Worm (Caenorhabditis elegans) whole organism, L1 larva: ENCODE results near the gene D1025.1.

Source experiments
- C04F5.9 ChIP-seq: sonication (generic microtip); optimal IDR thresholded peaks from 2 replicates; lab custom pipeline; 2016; ENCODE audit warnings: missing genetic modification characterization, missing compliant biosample characterization
- F16B12.6 ChIP-seq: fragments of 150-350 bp; optimal IDR thresholded peaks from 2 replicates; lab custom pipeline; 2014; ENCODE audit warnings: missing biosample characterization, missing genetic modification characterization
- Y116A8C.19 ChIP-seq: sonication (generic microtip); optimal IDR thresholded peaks from 2 replicates; lab custom pipeline; 2016; ENCODE audit warnings: missing compliant biosample characterization, missing genetic modification characterization, borderline replicate concordance
- aha-1 ChIP-seq: fragments of 150-350 bp; optimal IDR thresholded peaks from 2 replicates; lab custom pipeline; 2014; ENCODE audit warnings: missing biosample characterization, missing genetic modification characterization
- alr-1 ChIP-seq: fragments of 200-800 bp; sonication (Bioruptor generic); optimal IDR thresholded peaks from 2 replicates; lab custom pipeline; 2018; ENCODE audit warnings: borderline replicate concordance, mild to moderate bottlenecking, missing genetic modification characterization, missing compliant biosample characterization
- aly-2 ChIP-seq: fragments of 150-350 bp; optimal IDR thresholded peaks from 2 replicates; lab custom pipeline; 2014; ENCODE audit warnings: missing biosample characterization, missing genetic modification characterization
- ama-1 ChIP-seq: fragments of 150-350 bp; optimal IDR thresholded peaks from 2 replicates; lab custom pipeline; 2014
- blmp-1 ChIP-seq: fragments of 150-350 bp; optimal IDR thresholded peaks from 2 replicates; lab custom pipeline; 2014; ENCODE audit warnings: missing biosample characterization, missing genetic modification characterization
- ceh-82 ChIP-seq, 3 experiments: fragments of 150-350 bp in 1 of 3; sonication (generic microtip) in 2 of 3; optimal IDR thresholded peaks; 2 replicates each; lab custom pipeline; 2014 to 2017; ENCODE audit warnings: missing biosample characterization in 3 of 3, missing genetic modification characterization in 3 of 3
- ceh-88 ChIP-seq: fragments of 200-800 bp; sonication (Bioruptor generic); IDR thresholded peaks from 2 replicates; pipeline ENCODE4 v1.3.6; 2022; ENCODE audit warnings: missing genetic modification characterization, missing compliant biosample characterization
- ceh-90 ChIP-seq: sonication (generic microtip); optimal IDR thresholded peaks from 2 replicates; lab custom pipeline; 2016; ENCODE audit warnings: missing genetic modification characterization, missing compliant biosample characterization
- ces-1 ChIP-seq: fragments of 150-350 bp; optimal IDR thresholded peaks from 2 replicates; lab custom pipeline; 2014; ENCODE audit warnings: missing biosample characterization, missing genetic modification reagents, missing genetic modification characterization
- dpl-1 ChIP-seq, 3 experiments: fragments of 150-350 bp in 2 of 3; sonication (generic microtip) in 1 of 3; optimal IDR thresholded peaks; 2 replicates each; lab custom pipeline; 2014 to 2017; ENCODE audit warnings: missing biosample characterization in 3 of 3, missing genetic modification characterization in 3 of 3, missing genetic modification reagents in 3 of 3
- dsc-1 ChIP-seq: sonication (generic microtip); optimal IDR thresholded peaks from 2 replicates; lab custom pipeline; 2016; ENCODE audit warnings: mild to moderate bottlenecking, missing genetic modification characterization, missing compliant biosample characterization
- efl-1 ChIP-seq, 4 experiments: fragments of 150-350 bp; optimal IDR thresholded peaks in 3 of 4; peaks in 1 of 4; 1 replicate in 1 of 4; 2 replicates in 3 of 4; lab custom pipeline; 2014; ENCODE audit warnings: missing biosample characterization in 2 of 4, missing genetic modification characterization in 2 of 4, missing genetic modification reagents in 2 of 4
- efl-3 ChIP-seq: fragments of 200-800 bp; sonication (Bioruptor generic); optimal IDR thresholded peaks from 2 replicates; lab custom pipeline; 2018; ENCODE audit warnings: mild to moderate bottlenecking, missing genetic modification characterization, missing compliant biosample characterization
- egl-27 ChIP-seq, 2 experiments: fragments of 150-350 bp in 1 of 2; sonication (generic microtip); optimal IDR thresholded peaks; 3 replicates each; lab custom pipeline; 2017 to 2018; ENCODE audit warnings: missing biosample characterization in 2 of 2, missing genetic modification characterization in 2 of 2, missing genetic modification reagents in 2 of 2
- elt-3 ChIP-seq, 6 experiments: fragments of 150-350 bp in 1 of 6; sonication (generic microtip); optimal IDR thresholded peaks; 2 replicates each; lab custom pipeline; 2017 to 2018; ENCODE audit warnings: missing biosample characterization in 6 of 6, missing genetic modification characterization in 6 of 6, inconsistent platforms in 1 of 6
- fkh-10 ChIP-seq: sonication (generic microtip); optimal IDR thresholded peaks from 2 replicates; lab custom pipeline; 2017; ENCODE audit warnings: missing biosample characterization, missing genetic modification reagents, missing genetic modification characterization
- fkh-8 ChIP-seq: sonication (generic microtip); optimal IDR thresholded peaks from 2 replicates; lab custom pipeline; 2016; ENCODE audit warnings: mild to moderate bottlenecking, missing genetic modification characterization, missing compliant biosample characterization
- fos-1 ChIP-seq: fragments of 150-350 bp; optimal IDR thresholded peaks from 2 replicates; lab custom pipeline; 2014; ENCODE audit warnings: missing biosample characterization, missing genetic modification characterization
- grh-1 ChIP-seq: fragments of 200-800 bp; sonication (Bioruptor generic); IDR thresholded peaks from 2 replicates; pipeline ENCODE4 v1.3.6; 2022; ENCODE audit warnings: missing genetic modification reagents, missing genetic modification characterization, missing compliant biosample characterization
- irx-1 ChIP-seq: sonication (generic microtip); optimal IDR thresholded peaks from 2 replicates; lab custom pipeline; 2016; ENCODE audit warnings: missing genetic modification characterization, missing compliant biosample characterization
- isw-1 ChIP-seq: fragments of 200-800 bp; sonication (Bioruptor generic); IDR thresholded peaks from 2 replicates; pipeline ENCODE4 v1.3.6; 2022; ENCODE audit warnings: missing genetic modification characterization, missing compliant biosample characterization
- lin-35 ChIP-seq, 2 experiments: fragments of 150-350 bp; optimal IDR thresholded peaks; 2 replicates each; lab custom pipeline; 2014; ENCODE audit warnings: missing biosample characterization in 2 of 2, missing genetic modification characterization in 2 of 2, missing genetic modification reagents in 2 of 2
- lin-39 ChIP-seq: fragments of 150-350 bp; optimal IDR thresholded peaks from 2 replicates; lab custom pipeline; 2014; ENCODE audit warnings: missing biosample characterization, missing genetic modification reagents, missing genetic modification characterization
- nhr-12 ChIP-seq: sonication (generic microtip); optimal IDR thresholded peaks from 2 replicates; lab custom pipeline; 2017; ENCODE audit warnings: missing biosample characterization, missing genetic modification characterization
- nhr-19 ChIP-seq: fragments of 200-800 bp; sonication (Bioruptor generic); conservative IDR thresholded peaks from 2 replicates; pipeline ENCODE4 v1.3.6; 2022; ENCODE audit warnings: missing genetic modification characterization, missing compliant biosample characterization
- nhr-20 ChIP-seq: sonication (generic microtip); optimal IDR thresholded peaks from 2 replicates; lab custom pipeline; 2016; ENCODE audit warnings: mild to moderate bottlenecking, missing genetic modification characterization, missing compliant biosample characterization
- nhr-237 ChIP-seq: fragments of 150-350 bp; optimal IDR thresholded peaks from 2 replicates; lab custom pipeline; 2014; ENCODE audit warnings: missing biosample characterization, missing genetic modification characterization
- nhr-71 ChIP-seq: sonication (generic microtip); optimal IDR thresholded peaks from 2 replicates; lab custom pipeline; 2016; ENCODE audit warnings: mild to moderate bottlenecking, missing genetic modification characterization, moderate library complexity, missing compliant biosample characterization
- nhr-76 ChIP-seq: sonication (generic microtip); optimal IDR thresholded peaks from 2 replicates; lab custom pipeline; 2017; ENCODE audit warnings: missing biosample characterization, missing genetic modification characterization
- nhr-85 ChIP-seq: sonication (generic microtip); peaks from one replicate; lab custom pipeline; 2016; ENCODE audit warnings: missing genetic modification characterization, inconsistent platforms, missing compliant biosample characterization
- nhr-90 ChIP-seq: sonication (generic microtip); optimal IDR thresholded peaks from 2 replicates; lab custom pipeline; 2016; ENCODE audit warnings: mild to moderate bottlenecking, missing genetic modification characterization, missing compliant biosample characterization; ENCODE audit not compliant: poor library complexity
- rnt-1 ChIP-seq: sonication (generic microtip); optimal IDR thresholded peaks from 2 replicates; lab custom pipeline; 2016; ENCODE audit warnings: mild to moderate bottlenecking, missing genetic modification characterization, moderate library complexity, missing compliant biosample characterization
- skn-1 ChIP-seq: fragments of 150-350 bp; optimal IDR thresholded peaks from 2 replicates; lab custom pipeline; 2014; ENCODE audit warnings: missing biosample characterization, missing genetic modification characterization
- snu-23 ChIP-seq: sonication (generic microtip); optimal IDR thresholded peaks from 2 replicates; lab custom pipeline; 2016; ENCODE audit warnings: missing genetic modification characterization, missing compliant biosample characterization
- sox-4 ChIP-seq: sonication (generic microtip); optimal IDR thresholded peaks from 2 replicates; lab custom pipeline; 2016; ENCODE audit warnings: missing genetic modification characterization, missing compliant biosample characterization
- tbx-2 ChIP-seq: sonication (generic microtip); optimal IDR thresholded peaks from 2 replicates; lab custom pipeline; 2016; ENCODE audit warnings: missing genetic modification characterization, missing compliant biosample characterization
- tlp-1 ChIP-seq: fragments of 150-350 bp; optimal IDR thresholded peaks from 2 replicates; lab custom pipeline; 2014; ENCODE audit warnings: missing biosample characterization, missing genetic modification characterization
- unc-30 ChIP-seq: sonication (generic microtip); optimal IDR thresholded peaks from 2 replicates; lab custom pipeline; 2017; ENCODE audit warnings: missing biosample characterization, missing genetic modification characterization
- unc-86 ChIP-seq: sonication (generic microtip); optimal IDR thresholded peaks from 2 replicates; lab custom pipeline; 2016; ENCODE audit warnings: missing genetic modification characterization, missing compliant biosample characterization
- unc-98 ChIP-seq: fragments of 200-800 bp; sonication (Bioruptor generic); IDR thresholded peaks from 2 replicates; pipeline ENCODE4 v1.3.6; 2022; ENCODE audit warnings: missing genetic modification characterization, missing compliant biosample characterization
- vab-15 ChIP-seq: sonication (generic microtip); optimal IDR thresholded peaks from 2 replicates; lab custom pipeline; 2017; ENCODE audit warnings: missing genotype, mild to moderate bottlenecking, missing genetic modification characterization, missing compliant biosample characterization
- zag-1 ChIP-seq: fragments of 150-350 bp; optimal IDR thresholded peaks from 2 replicates; lab custom pipeline; 2014; ENCODE audit warnings: missing biosample characterization, missing genetic modification characterization
- zip-4 ChIP-seq: fragments of 200-800 bp; sonication (Bioruptor generic); optimal IDR thresholded peaks from 2 replicates; lab custom pipeline; 2018; ENCODE audit warnings: mild to moderate bottlenecking, missing genetic modification characterization, moderate library complexity, missing compliant biosample characterization
- ztf-11 ChIP-seq, 2 experiments: sonication (generic microtip); optimal IDR thresholded peaks; 2 replicates each; lab custom pipeline; 2016 to 2017; ENCODE audit warnings: missing genetic modification characterization in 2 of 2, missing biosample characterization in 1 of 2, missing compliant biosample characterization in 1 of 2

Gene D1025.1

ce11 chrX:14562286-14563086 is 41.9 kb downstream of the D1025.1 start (continued):
- TF ChIP-seq ceh-88 (no peak), fkh-10 (peak; percentile 75), nhr-71 (tag; lab: Kevin White, UChicago) (peak; percentile 98), nhr-76 (tag; lab: Kevin White, UChicago) (no peak), nhr-85 (tag; lab: Kevin White, UChicago) (no peak), ceh-90 (tag; lab: Kevin White, UChicago) (no peak), dpl-1 (GFP tag; optimal IDR thresholded peaks at IDR 0.05; lab: Kevin White, UChicago) (peak in 1 of 3 experiments; percentile 4), isw-1 (GFP tag; lab: Robert Waterston, UW) (no peak), lin-39 (tag; lab: Kevin White, UChicago) (no peak), aly-2 (tag; lab: Kevin White, UChicago) (no peak), grh-1 (GFP tag; lab: Robert Waterston, UW) (no peak), zip-4 (GFP tag; lab: Kevin White, UChicago) (peak; percentile 25), ztf-11 (tag; optimal IDR thresholded peaks at IDR 0.05; lab: Kevin White, UChicago) (no peak), ceh-82 (tag; optimal IDR thresholded peaks at IDR 0.05; lab: Kevin White, UChicago) (no peak), alr-1 (tag; lab: Kevin White, UChicago) (no peak), vab-15 (no peak), tbx-2 (tag; lab: Kevin White, UChicago) (no peak), zag-1 (tag; lab: Kevin White, UChicago) (no peak), unc-86 (tag; lab: Kevin White, UChicago) (peak; percentile 81), Y116A8C.19 (tag; lab: Kevin White, UChicago) (no peak), lin-35 (GFP tag; optimal IDR thresholded peaks at IDR 0.05; lab: Kevin White, UChicago) (no peak), nhr-20 (peak; percentile 70), sox-4 (tag; lab: Kevin White, UChicago) (peak; percentile 96), nhr-12 (tag; lab: Kevin White, UChicago) (no peak), skn-1 (tag; lab: Kevin White, UChicago) (no peak), fos-1 (tag; lab: Kevin White, UChicago) (peak; percentile 8), tlp-1 (tag; lab: Kevin White, UChicago) (no peak), snu-23 (peak; percentile 34), efl-3 (GFP tag; lab: Kevin White, UChicago) (no peak), egl-27 (tag; optimal IDR thresholded peaks at IDR 0.05; lab: Kevin White, UChicago) (no peak), unc-30 (tag; lab: Kevin White, UChicago) (no peak), ama-1 (lab: Kevin White, UChicago) (no peak), blmp-1 (peak; percentile 73)

ce11 chrX:14563818-14564217 is 43.3 kb downstream of the D1025.1 start:
- TF ChIP-seq blmp-1: peak; percentile 67
- TF ChIP-seq nhr-85 (tag; lab: Kevin White, UChicago): peak; percentile 68
- peak; percentile 4 for TF ChIP-seq nhr-71 (tag; lab: Kevin White, UChicago)
- TF ChIP-seq efl-1 (optimal IDR thresholded peaks at IDR 0.05; lab: Kevin White, UChicago): no peak
- TF ChIP-seq efl-1 (GFP tag; optimal IDR thresholded peaks at IDR 0.05 in 1 of 2; lab: Kevin White, UChicago): no peak

- TF ChIP-seq fkh-8 (tag; lab: Kevin White, UChicago) (peak; percentile 26), efl-3 (GFP tag; lab: Kevin White, UChicago) (no peak), nhr-90 (tag; lab: Kevin White, UChicago) (no peak), rnt-1 (tag; lab: Kevin White, UChicago) (no peak), blmp-1 (no peak), irx-1 (tag; lab: Kevin White, UChicago) (no peak), Y116A8C.19 (tag; lab: Kevin White, UChicago) (no peak), nhr-71 (tag; lab: Kevin White, UChicago) (peak; percentile 38), aha-1 (no peak), ces-1 (GFP tag; lab: Kevin White, UChicago) (no peak), dpl-1 (GFP tag; optimal IDR thresholded peaks at IDR 0.05; lab: Kevin White, UChicago) (no peak), unc-86 (tag; lab: Kevin White, UChicago) (no peak), alr-1 (tag; lab: Kevin White, UChicago) (no peak), elt-3 (tag; optimal IDR thresholded peaks at IDR 0.05; lab: Kevin White, UChicago) (no peak), unc-98 (GFP tag; lab: Robert Waterston, UW) (no peak), nhr-19 (GFP tag; lab: Robert Waterston, UW) (0 out of 2 replicates have a peak, but pooled peaks have one; percentile 15), dsc-1 (tag; lab: Kevin White, UChicago) (no peak), C04F5.9 (tag; lab: Kevin White, UChicago) (no peak), nhr-237 (tag; lab: Kevin White, UChicago) (no peak), egl-27 (tag; optimal IDR thresholded peaks at IDR 0.05; lab: Kevin White, UChicago) (no peak), vab-15 (no peak), F16B12.6 (tag; lab: Kevin White, UChicago) (no peak)
Observed at ce11 chrX:14565245-14565644, 44.7 kb downstream of the D1025.1 start.
